Fruit fly (Drosophila melanogaster) whole organism, pupa: ENCODE data around the gene CG11307.

ENCODE experiments used
- CG10348 ChIP-seq: fragments of 200-800 bp; sonication (Bioruptor generic); IDR thresholded peaks from 2 replicates; pipeline ENCODE4 v1.3.6; 2022; ENCODE audit warnings: missing biosample characterization, missing genetic modification characterization
- CG12605 ChIP-seq: fragments of 200-800 bp; sonication (Bioruptor generic); IDR thresholded peaks from 2 replicates; pipeline ENCODE4 v1.3.6; 2022; ENCODE audit warnings: missing biosample characterization, missing genetic modification characterization
- CG13204 ChIP-seq: fragments of 200-800 bp; sonication (Bioruptor generic); optimal IDR thresholded peaks from 2 replicates; lab custom pipeline; 2018; ENCODE audit warnings: missing biosample characterization, mild to moderate bottlenecking, missing genetic modification characterization, moderate library complexity
- CG14655 ChIP-seq: fragments of 200-800 bp; sonication (Bioruptor generic); optimal IDR thresholded peaks from 3 replicates; lab custom pipeline; 2017; ENCODE audit warnings: mild to moderate bottlenecking, missing biosample characterization, missing genetic modification reagents, missing genetic modification characterization
- CG15710 ChIP-seq: fragments of 200-800 bp; sonication (Bioruptor generic); optimal IDR thresholded peaks from 2 replicates; lab custom pipeline; 2018; ENCODE audit warnings: missing biosample characterization, mild to moderate bottlenecking, missing genetic modification characterization, moderate library complexity
- CG17806 ChIP-seq: fragments of 200-800 bp; sonication (Bioruptor generic); optimal IDR thresholded peaks from 2 replicates; lab custom pipeline; 2018; ENCODE audit warnings: missing biosample characterization, mild to moderate bottlenecking, missing genetic modification characterization, moderate library complexity
- CG32121 ChIP-seq: fragments of 200-800 bp; sonication (Bioruptor generic); IDR thresholded peaks from 2 replicates; pipeline ENCODE4 v1.3.6; 2022; ENCODE audit warnings: missing biosample characterization, missing genetic modification characterization
- CG4496 ChIP-seq: fragments of 200-800 bp; sonication (Bioruptor generic); IDR thresholded peaks from 3 replicates; pipeline ENCODE4 v1.3.6; 2022; ENCODE audit warnings: missing biosample characterization, missing genetic modification characterization
- CG8159 ChIP-seq: fragments of 200-800 bp; sonication (Bioruptor generic); optimal IDR thresholded peaks from 3 replicates; lab custom pipeline; 2018; ENCODE audit warnings: missing biosample characterization, mild to moderate bottlenecking, missing genetic modification characterization, moderate library complexity
- CG8301 ChIP-seq: fragments of 200-800 bp; sonication (Bioruptor generic); optimal IDR thresholded peaks from 2 replicates; lab custom pipeline; 2018; ENCODE audit warnings: missing biosample characterization, mild to moderate bottlenecking, missing genetic modification characterization
- CG9948 ChIP-seq: fragments of 200-800 bp; sonication (Bioruptor generic); optimal IDR thresholded peaks from 2 replicates; lab custom pipeline; 2018; ENCODE audit warnings: missing biosample characterization, mild to moderate bottlenecking, missing genetic modification characterization, moderate library complexity
- D1 ChIP-seq: fragments of 200-800 bp; sonication (Bioruptor generic); optimal IDR thresholded peaks from 2 replicates; lab custom pipeline; 2018; ENCODE audit warnings: missing biosample characterization, mild to moderate bottlenecking, missing genetic modification characterization, moderate library complexity
- EcR ChIP-seq: fragments of 200-800 bp; sonication (Bioruptor generic); optimal IDR thresholded peaks from 3 replicates; lab custom pipeline; 2019; ENCODE audit warnings: missing biosample characterization, missing genetic modification characterization, mild to moderate bottlenecking, moderate library complexity, missing genetic modification reagents
- Ets98B ChIP-seq: fragments of 200-800 bp; sonication (Bioruptor generic); IDR thresholded peaks from 2 replicates; pipeline ENCODE4 v1.3.6; 2022; ENCODE audit warnings: missing biosample characterization, missing genetic modification characterization
- Pif1A ChIP-seq: fragments of 200-800 bp; sonication (Bioruptor generic); optimal IDR thresholded peaks from 3 replicates; lab custom pipeline; 2016; ENCODE audit warnings: missing biosample characterization, missing genetic modification characterization
- Pif1B ChIP-seq: fragments of 200-800 bp; sonication (Bioruptor generic); optimal IDR thresholded peaks from 3 replicates; lab custom pipeline; 2016; ENCODE audit warnings: missing biosample characterization, missing genetic modification characterization
- Snoo ChIP-seq: fragments of 200-800 bp; sonication (Bioruptor generic); optimal IDR thresholded peaks from 3 replicates; lab custom pipeline; 2017; ENCODE audit warnings: missing biosample characterization, mild to moderate bottlenecking, missing genetic modification characterization, inconsistent platforms
- fd96Ca ChIP-seq: fragments of 200-800 bp; sonication (Bioruptor generic); IDR thresholded peaks from 3 replicates; pipeline ENCODE4 v1.3.6; 2022; ENCODE audit warnings: missing biosample characterization, missing genetic modification characterization
- gl ChIP-seq: fragments of 200-800 bp; sonication (Bioruptor generic); optimal IDR thresholded peaks from 2 replicates; lab custom pipeline; 2018; ENCODE audit warnings: missing biosample characterization, mild to moderate bottlenecking, missing genetic modification characterization
- rn ChIP-seq: fragments of 200-800 bp; sonication (Bioruptor generic); IDR thresholded peaks from 2 replicates; pipeline ENCODE4 v1.3.6; 2022; ENCODE audit warnings: missing biosample characterization, missing genetic modification characterization

The CG11307 gene

DNA sequence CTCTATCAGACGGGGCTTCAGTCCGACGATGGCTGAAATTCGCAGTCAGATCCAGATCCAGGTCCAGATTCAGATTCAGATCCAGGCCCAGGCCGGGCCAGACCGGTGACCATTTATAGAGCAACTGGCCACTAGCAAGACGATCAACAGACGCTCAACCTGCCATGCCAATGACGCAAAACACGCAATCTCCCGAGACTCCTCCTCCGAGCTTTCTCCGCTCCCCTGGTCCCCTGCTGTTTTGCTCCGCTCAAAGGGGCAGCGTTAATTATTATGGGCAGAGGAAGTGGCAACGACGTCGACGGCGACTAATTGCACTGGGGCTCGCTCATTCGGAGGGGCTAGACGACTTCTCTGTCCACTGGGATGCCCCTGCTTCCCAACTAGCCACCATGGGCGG lies 34.0 kb downstream of the CG11307 start:
- TF ChIP-seq Pif1B (GFP tag; lab: Kevin White, UChicago) = no peak
- TF ChIP-seq EcR = peak; percentile 20
- TF ChIP-seq CG13204 (GFP tag; lab: Kevin White, UChicago) = peak; percentile 64
- TF ChIP-seq, all 21 proteins: peak for 2

DNA sequence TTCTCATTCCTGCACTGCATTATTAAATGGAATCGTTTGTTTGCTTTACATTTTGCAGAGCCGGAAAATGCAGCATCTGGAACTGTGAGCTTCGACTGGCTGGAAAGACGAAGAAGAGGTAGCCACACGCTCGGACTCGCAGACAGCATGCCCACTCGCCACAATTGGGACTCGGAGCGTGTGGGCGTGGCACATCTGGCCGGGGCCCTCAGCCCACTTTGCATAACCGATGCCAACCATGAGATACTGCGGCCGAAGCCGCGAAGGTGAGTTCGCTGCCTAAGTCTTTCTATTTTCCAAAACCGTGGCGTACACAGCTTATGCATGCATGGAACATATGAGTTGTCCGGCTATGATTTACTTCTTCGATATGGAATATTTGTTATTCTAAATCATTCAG lies 34.7 kb downstream of the CG11307 start:
- TF ChIP-seq rn (GFP tag; lab: Robert Waterston, UW) = no peak
- TF ChIP-seq CG8301 (tag; lab: Kevin White, UChicago) = no peak
- no peak for TF ChIP-seq D1 (tag; lab: Kevin White, UChicago)
- TF ChIP-seq CG17806 = no peak
- no peak for TF ChIP-seq CG9948 (tag; lab: Kevin White, UChicago)
- TF ChIP-seq fd96Ca (GFP tag; lab: Robert Waterston, UW) = no peak
- TF ChIP-seq CG13204 (GFP tag; lab: Kevin White, UChicago) = no peak

DNA sequence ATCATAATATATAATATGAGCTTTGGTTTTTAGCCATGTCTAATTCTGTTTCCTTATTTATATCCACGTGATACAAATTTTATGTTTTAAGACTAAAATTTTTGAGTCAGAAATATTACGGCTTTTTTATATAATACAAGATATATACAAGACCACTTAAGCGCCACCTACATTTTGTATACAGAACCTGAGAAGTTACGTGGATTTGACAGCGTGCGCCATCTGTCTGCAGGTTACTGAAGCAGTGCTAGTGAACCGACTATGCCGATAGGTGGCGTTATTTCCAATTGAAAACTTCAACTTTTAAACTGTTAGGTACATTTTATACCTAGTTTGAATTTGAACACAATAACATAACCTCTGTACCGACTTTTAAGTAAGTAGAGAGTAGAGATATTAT lies 35.3 kb downstream of the CG11307 start:
- TF ChIP-seq Pif1B (GFP tag; lab: Kevin White, UChicago) (no peak), gl (tag; lab: Kevin White, UChicago) (no peak), CG17806 (no peak), D1 (tag; lab: Kevin White, UChicago) (peak; percentile 66), CG9948 (tag; lab: Kevin White, UChicago) (no peak), Snoo (tag; lab: Kevin White, UChicago) (no peak), EcR (peak; percentile 58), CG10348 (GFP tag; lab: Robert Waterston, UW) (no peak)

DNA sequence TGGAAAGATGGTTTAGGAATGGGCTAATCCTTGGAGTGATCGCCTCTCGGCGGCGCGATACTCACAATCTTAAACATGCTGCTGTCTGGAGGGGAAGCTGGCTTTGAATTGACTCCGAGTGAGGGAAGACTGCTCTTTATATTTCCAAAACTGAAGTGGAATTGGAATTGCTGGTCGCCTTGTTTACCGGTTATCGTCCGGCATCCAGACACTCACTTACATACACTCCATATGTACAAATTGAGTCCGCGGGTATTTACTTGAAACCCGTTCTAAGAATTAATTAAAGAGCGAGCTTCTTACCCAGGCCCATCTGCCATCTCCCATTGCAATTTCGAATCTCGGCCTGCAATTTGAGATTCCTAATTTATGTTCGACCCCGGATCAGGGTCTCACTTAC lies 49.5 kb downstream of the CG11307 start, which contains the start of gene Cpr78E:
Cpr78E (minus strand) TSS at position 101 of the 400 bp plus-strand sequence.
- TF ChIP-seq Snoo (tag; lab: Kevin White, UChicago) (no peak), CG13204 (GFP tag; lab: Kevin White, UChicago) (no peak), CG9948 (tag; lab: Kevin White, UChicago) (no peak), CG12605 (GFP tag; lab: Robert Waterston, UW) (no peak), rn (GFP tag; lab: Robert Waterston, UW) (no peak), CG32121 (no peak), Pif1B (GFP tag; lab: Kevin White, UChicago) (no peak), fd96Ca (GFP tag; lab: Robert Waterston, UW) (no peak), CG15710 (tag; lab: Kevin White, UChicago) (no peak), CG4496 (GFP tag; lab: Robert Waterston, UW) (no peak), gl (tag; lab: Kevin White, UChicago) (no peak), CG8301 (tag; lab: Kevin White, UChicago) (no peak), Pif1A (no peak), EcR (no peak), Ets98B (no peak), D1 (tag; lab: Kevin White, UChicago) (no peak), CG14655 (GFP tag; lab: Kevin White, UChicago) (no peak), CG8159 (tag; lab: Kevin White, UChicago) (no peak), CG10348 (GFP tag; lab: Robert Waterston, UW) (no peak)

DNA sequence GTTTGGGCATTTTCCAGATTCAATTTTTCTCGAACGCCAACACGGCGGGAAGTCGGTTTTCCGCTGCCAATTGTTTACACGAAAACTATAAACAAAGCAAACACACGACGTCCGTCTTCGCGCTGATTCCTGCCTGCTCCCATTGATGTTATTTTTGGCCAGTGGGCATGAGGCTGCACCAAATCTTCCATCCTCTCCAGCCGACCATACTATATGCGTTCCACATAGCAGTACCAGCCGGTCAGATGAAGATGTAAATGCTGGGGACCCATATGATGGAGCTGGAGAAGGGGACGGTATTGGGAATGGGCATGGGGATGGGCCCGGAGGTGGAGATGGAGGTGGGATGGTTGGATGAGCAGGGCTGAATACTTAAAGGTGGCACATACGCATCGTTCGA lies 50.1 kb downstream of the CG11307 start:
- TF ChIP-seq rn (GFP tag; lab: Robert Waterston, UW) (no peak), CG8301 (tag; lab: Kevin White, UChicago) (no peak), CG8159 (tag; lab: Kevin White, UChicago) (no peak), Ets98B (no peak), CG32121 (no peak), Pif1A (no peak), CG10348 (GFP tag; lab: Robert Waterston, UW) (no peak), gl (tag; lab: Kevin White, UChicago) (no peak), fd96Ca (GFP tag; lab: Robert Waterston, UW) (no peak), Pif1B (GFP tag; lab: Kevin White, UChicago) (no peak)
